Fruit fly (Drosophila melanogaster) whole organism, embryonic: ENCODE data around the gene betaGlu.

Experiments used
- Adf1 ChIP-seq: fragments of 200-800 bp; sonication (Bioruptor generic); IDR thresholded peaks from 2 replicates; pipeline ENCODE4 v1.3.6; 2022; ENCODE audit warnings: missing biosample characterization, missing genetic modification characterization
- Aef1 ChIP-seq: fragments of 200-800 bp; sonication (Bioruptor generic); IDR thresholded peaks from 3 replicates; pipeline ENCODE4 v1.3.6; 2022; ENCODE audit warnings: missing biosample characterization, missing genetic modification characterization
- B-H2 ChIP-seq: fragments of 200-800 bp; sonication (Bioruptor generic); optimal IDR thresholded peaks from 2 replicates; lab custom pipeline; 2018; ENCODE audit warnings: missing biosample characterization, mild to moderate bottlenecking, missing genetic modification characterization
- BEAF-32 ChIP-seq: fragments of 200-800 bp; sonication (Bioruptor generic); optimal IDR thresholded peaks from 3 replicates; lab custom pipeline; 2017; ENCODE audit warnings: missing biosample characterization, missing genetic modification characterization, mild to moderate bottlenecking, moderate library complexity, missing genetic modification reagents
- CG10431 ChIP-seq: fragments of 200-800 bp; sonication (Bioruptor generic); optimal IDR thresholded peaks from 3 replicates; lab custom pipeline; 2018; ENCODE audit warnings: missing biosample characterization, mild to moderate bottlenecking, missing genetic modification characterization
- CG10959 ChIP-seq: fragments of 200-800 bp; sonication (Bioruptor generic); IDR thresholded peaks from 2 replicates; pipeline ENCODE4 v1.3.6; 2022; ENCODE audit warnings: missing biosample characterization, missing genetic modification characterization
- CG12236 ChIP-seq: fragments of 200-800 bp; sonication (Bioruptor generic); optimal IDR thresholded peaks from 2 replicates; lab custom pipeline; 2016; ENCODE audit warnings: missing biosample characterization, missing genetic modification characterization
- CG1233 ChIP-seq: fragments of 200-800 bp; sonication (Bioruptor generic); optimal IDR thresholded peaks from 4 replicates; lab custom pipeline; 2018; ENCODE audit warnings: missing biosample characterization, mild to moderate bottlenecking, missing genetic modification characterization
- CG17612 ChIP-seq: fragments of 200-800 bp; sonication (Bioruptor generic); IDR thresholded peaks from 2 replicates; pipeline ENCODE4 v1.3.6; 2022; ENCODE audit warnings: missing biosample characterization, missing genetic modification characterization
- CG33557 ChIP-seq: fragments of 200-800 bp; sonication (Bioruptor generic); optimal IDR thresholded peaks from 2 replicates; lab custom pipeline; 2019; ENCODE audit warnings: missing biosample characterization, mild to moderate bottlenecking, missing genetic modification characterization, moderate library complexity
- CG4360 ChIP-seq: fragments of 200-800 bp; sonication (Bioruptor generic); IDR thresholded peaks from 2 replicates; pipeline ENCODE4 v1.3.6; 2022; ENCODE audit warnings: missing biosample characterization, missing genetic modification characterization
- CG43689 ChIP-seq: fragments of 200-800 bp; sonication (Bioruptor generic); IDR thresholded peaks from 2 replicates; pipeline ENCODE4 v1.3.6; 2022; ENCODE audit warnings: missing biosample characterization, missing genetic modification characterization
- CG4820 ChIP-seq: fragments of 200-800 bp; sonication (Bioruptor generic); optimal IDR thresholded peaks from 3 replicates; lab custom pipeline; 2016; ENCODE audit warnings: missing biosample characterization, missing genetic modification characterization
- CG5245 ChIP-seq: fragments of 200-800 bp; sonication (Bioruptor generic); optimal IDR thresholded peaks from 3 replicates; lab custom pipeline; 2016; ENCODE audit warnings: missing biosample characterization, missing genetic modification characterization
- CG6683 ChIP-seq: fragments of 200-800 bp; sonication (Bioruptor generic); optimal IDR thresholded peaks from 2 replicates; lab custom pipeline; 2017; ENCODE audit warnings: missing biosample characterization, mild to moderate bottlenecking, missing genetic modification characterization, missing genetic modification reagents
- CG7271 ChIP-seq: fragments of 200-800 bp; sonication (Bioruptor generic); optimal IDR thresholded peaks from 2 replicates; lab custom pipeline; 2018; ENCODE audit warnings: missing biosample characterization, mild to moderate bottlenecking, missing genetic modification characterization, moderate library complexity
- CG7839 ChIP-seq: fragments of 200-800 bp; sonication (Bioruptor generic); optimal IDR thresholded peaks from 3 replicates; lab custom pipeline; 2018; ENCODE audit warnings: missing biosample characterization, mild to moderate bottlenecking, missing genetic modification characterization, moderate library complexity
- CG7928 ChIP-seq: fragments of 200-800 bp; sonication (Bioruptor generic); optimal IDR thresholded peaks from 2 replicates; lab custom pipeline; 2017; ENCODE audit warnings: missing biosample characterization, mild to moderate bottlenecking, missing genetic modification characterization
- CG8089 ChIP-seq: fragments of 200-800 bp; sonication (Bioruptor generic); optimal IDR thresholded peaks from 3 replicates; lab custom pipeline; 2016; ENCODE audit warnings: missing biosample characterization, missing genetic modification characterization
- CG9215 ChIP-seq: fragments of 200-800 bp; sonication (Bioruptor generic); IDR thresholded peaks from 2 replicates; pipeline ENCODE4 v1.3.6; 2022; ENCODE audit warnings: missing biosample characterization, missing genetic modification characterization
- Dip2 ChIP-seq: fragments of 200-800 bp; sonication (Bioruptor generic); IDR thresholded peaks from 2 replicates; pipeline ENCODE4 v1.3.6; 2022; ENCODE audit warnings: missing biosample characterization, missing genetic modification characterization
- Elba2 ChIP-seq: fragments of 200-800 bp; sonication (Bioruptor generic); optimal IDR thresholded peaks from 3 replicates; lab custom pipeline; 2016; ENCODE audit warnings: missing biosample characterization, missing genetic modification characterization
- HmgZ ChIP-seq: fragments of 200-800 bp; sonication (Bioruptor generic); optimal IDR thresholded peaks from 2 replicates; lab custom pipeline; 2018; ENCODE audit warnings: missing biosample characterization, mild to moderate bottlenecking, missing genetic modification characterization
- Neu2 ChIP-seq: fragments of 200-800 bp; sonication (Bioruptor generic); optimal IDR thresholded peaks from 3 replicates; lab custom pipeline; 2016; ENCODE audit warnings: missing biosample characterization, missing genetic modification characterization, borderline replicate concordance
- Nf-YC ChIP-seq: fragments of 200-800 bp; optimal IDR thresholded peaks from 3 replicates; lab custom pipeline; 2019; ENCODE audit warnings: missing biosample characterization, mild to moderate bottlenecking, missing genetic modification characterization, moderate library complexity
- Oli ChIP-seq: fragments of 200-800 bp; sonication (Bioruptor generic); optimal IDR thresholded peaks from 2 replicates; lab custom pipeline; 2018; ENCODE audit warnings: missing biosample characterization, mild to moderate bottlenecking, missing genetic modification characterization, moderate library complexity
- Poxn ChIP-seq: fragments of 200-800 bp; sonication (Bioruptor generic); IDR thresholded peaks from 2 replicates; pipeline ENCODE4 v1.3.6; 2022; ENCODE audit warnings: missing biosample characterization, missing genetic modification characterization
- Six4 ChIP-seq: fragments of 200-800 bp; sonication (Bioruptor generic); optimal IDR thresholded peaks from 2 replicates; lab custom pipeline; 2016; ENCODE audit warnings: missing biosample characterization, missing genetic modification characterization
- Sox102F ChIP-seq: fragments of 200-800 bp; sonication (Bioruptor generic); optimal IDR thresholded peaks from 2 replicates; lab custom pipeline; 2018; ENCODE audit warnings: missing biosample characterization, mild to moderate bottlenecking, missing genetic modification characterization, moderate library complexity
- Stat92E ChIP-seq, 3 experiments: fragments of >200 bp in 2 of 3; fragments of 200-800 bp in 1 of 3; sonication (Bioruptor generic) in 1 of 3; optimal IDR thresholded peaks; 2 replicates each; lab custom pipeline; 2017 to 2019; ENCODE audit warnings: missing biosample characterization in 3 of 3, missing genetic modification characterization in 3 of 3, mild to moderate bottlenecking in 1 of 3, moderate library complexity in 1 of 3
- Vsx1 ChIP-seq: fragments of 200-800 bp; sonication (Bioruptor generic); optimal IDR thresholded peaks from 2 replicates; lab custom pipeline; 2017; ENCODE audit warnings: missing biosample characterization, mild to moderate bottlenecking, missing genetic modification characterization, missing genetic modification reagents
- Xrp1 ChIP-seq: fragments of 200-800 bp; sonication (Bioruptor generic); IDR thresholded peaks from 2 replicates; pipeline ENCODE4 v1.3.6; 2022; ENCODE audit warnings: missing biosample characterization, missing genetic modification characterization
- ac ChIP-seq: fragments of 200-800 bp; sonication (Bioruptor generic); optimal IDR thresholded peaks from 3 replicates; lab custom pipeline; 2017; ENCODE audit warnings: missing biosample characterization, mild to moderate bottlenecking, missing genetic modification characterization
- chif ChIP-seq, 2 experiments: fragments of 200-800 bp; sonication (Bioruptor generic); optimal IDR thresholded peaks; 3 replicates each; lab custom pipeline; 2016; ENCODE audit warnings: missing biosample characterization in 2 of 2, missing genetic modification characterization in 2 of 2
- da ChIP-seq: fragments of 200-800 bp; sonication (Bioruptor generic); optimal IDR thresholded peaks from 2 replicates; lab custom pipeline; 2016; ENCODE audit warnings: missing biosample characterization, missing genetic modification characterization
- dpn ChIP-seq, 2 experiments: fragments of 200-800 bp; sonication (Bioruptor generic); optimal IDR thresholded peaks; 3 replicates each; lab custom pipeline; 2016; ENCODE audit warnings: missing biosample characterization in 2 of 2, missing genetic modification characterization in 2 of 2
- emc ChIP-seq: fragments of 200-800 bp; sonication (Bioruptor generic); optimal IDR thresholded peaks from 2 replicates; lab custom pipeline; 2016; ENCODE audit warnings: missing biosample characterization, missing genetic modification characterization
- eve ChIP-seq, 2 experiments: fragments of >200 bp; optimal IDR thresholded peaks; 2 replicates each; lab custom pipeline; 2017; ENCODE audit warnings: missing biosample characterization in 2 of 2, missing genetic modification characterization in 2 of 2
- hth ChIP-seq: fragments of >200 bp; optimal IDR thresholded peaks from 2 replicates; lab custom pipeline; 2017; ENCODE audit warnings: inconsistent platforms
- jing ChIP-seq: fragments of 200-800 bp; sonication (Bioruptor generic); optimal IDR thresholded peaks from 2 replicates; lab custom pipeline; 2018; ENCODE audit warnings: missing biosample characterization, mild to moderate bottlenecking, missing genetic modification characterization
- maf-S ChIP-seq: fragments of 200-800 bp; sonication (Bioruptor generic); optimal IDR thresholded peaks from 2 replicates; lab custom pipeline; 2016; ENCODE audit warnings: missing biosample characterization, missing genetic modification characterization
- nmo ChIP-seq: fragments of 200-800 bp; sonication (Bioruptor generic); optimal IDR thresholded peaks from 2 replicates; lab custom pipeline; 2018; ENCODE audit warnings: missing biosample characterization, mild to moderate bottlenecking, missing genetic modification characterization, moderate library complexity
- nom ChIP-seq: fragments of 200-800 bp; sonication (Bioruptor generic); optimal IDR thresholded peaks from 2 replicates; lab custom pipeline; 2017; ENCODE audit warnings: missing biosample characterization, missing genetic modification characterization, mild to moderate bottlenecking, moderate library complexity, missing genetic modification reagents
- pnt ChIP-seq: fragments of 200-800 bp; sonication (Bioruptor generic); optimal IDR thresholded peaks from 3 replicates; lab custom pipeline; 2016; ENCODE audit warnings: missing biosample characterization, missing genetic modification characterization
- pzg ChIP-seq: fragments of 200-800 bp; sonication (Bioruptor generic); optimal IDR thresholded peaks from 3 replicates; lab custom pipeline; 2018; ENCODE audit warnings: missing biosample characterization, mild to moderate bottlenecking, missing genetic modification characterization, moderate library complexity
- sisA ChIP-seq: fragments of 200-800 bp; sonication (Bioruptor generic); IDR thresholded peaks from 2 replicates; pipeline ENCODE4 v1.3.6; 2022; ENCODE audit warnings: missing biosample characterization, missing genetic modification characterization
- slbo ChIP-seq: fragments of 200-800 bp; sonication (Bioruptor generic); IDR thresholded peaks from 2 replicates; pipeline ENCODE4 v1.3.6; 2022; ENCODE audit warnings: missing biosample characterization, missing genetic modification characterization
- sna ChIP-seq: fragments of 200-800 bp; sonication (Bioruptor generic); IDR thresholded peaks from 2 replicates; pipeline ENCODE4 v1.3.6; 2022; ENCODE audit warnings: missing biosample characterization, missing genetic modification characterization; ENCODE audit not compliant: partially characterized antibody
- usp ChIP-seq: fragments of >200 bp; optimal IDR thresholded peaks from 2 replicates; lab custom pipeline; 2017; ENCODE audit warnings: missing biosample characterization, missing genetic modification characterization

betaGlu gene

dm6 chr3R:31793664-31794417, 22.2 kb upstream of the betaGlu start, which contains the start of the genes Mccc1 and Acf:
Gene Mccc1 (minus strand): TSS chr3R:31793907.
Gene Acf (plus strand): TSS chr3R:31793981.
- TF ChIP-seq Oli (no peak), CG4360 (GFP tag; lab: Robert Waterston, UW) (no peak), CG9215 (GFP tag; lab: Robert Waterston, UW) (no peak), CG6683 (GFP tag; lab: Kevin White, UChicago) (no peak), jing (GFP tag; lab: Kevin White, UChicago) (no peak), BEAF-32 (GFP tag; lab: Kevin White, UChicago) (peak; percentile 76), Dip2 (no peak), Adf1 (GFP tag; lab: Robert Waterston, UW) (no peak; the same call in 1 of the 2 replicates), CG17612 (no peak), ac (GFP tag; lab: Kevin White, UChicago) (no peak), Xrp1 (GFP tag; lab: Robert Waterston, UW) (peak; percentile 54), slbo (peak; percentile 43), CG12236 (peak; percentile 25), Elba2 (no peak), maf-S (GFP tag; lab: Kevin White, UChicago) (no peak), CG7928 (GFP tag; lab: Kevin White, UChicago) (no peak), chif (GFP tag; optimal IDR thresholded peaks at IDR 0.05; lab: Kevin White, UChicago) (peak in 1 of 2 experiments; percentile 31), CG10431 (no peak), Neu2 (GFP tag; lab: Kevin White, UChicago) (no peak), usp (GFP tag; lab: Kevin White, UChicago) (no peak), dpn (GFP tag; optimal IDR thresholded peaks at IDR 0.05; lab: Kevin White, UChicago) (peak; percentile 42 to 51), Aef1 (GFP tag; lab: Robert Waterston, UW) (peak; percentile 18; the same call in 1 of the 3 replicates), HmgZ (tag; lab: Kevin White, UChicago) (peak; percentile 47), emc (no peak), Poxn (GFP tag; lab: Robert Waterston, UW) (no peak), B-H2 (GFP tag; lab: Kevin White, UChicago) (no peak), nmo (GFP tag; lab: Kevin White, UChicago) (peak; percentile 36), nom (GFP tag; lab: Kevin White, UChicago) (no peak), Sox102F (no peak), CG5245 (GFP tag; lab: Kevin White, UChicago) (no peak), CG33557 (GFP tag; lab: Kevin White, UChicago) (no peak), pzg (GFP tag; lab: Kevin White, UChicago) (peak; percentile 79), CG10959 (GFP tag; lab: Robert Waterston, UW) (no peak), CG7271 (tag; lab: Kevin White, UChicago) (peak; percentile 12), hth (lab: Kevin White, UChicago) (no peak), sna (GFP tag; lab: Robert Waterston, UW) (peak; percentile 51; the same call in 1 of the 2 replicates), pnt (no peak), Stat92E (GFP tag; optimal IDR thresholded peaks at IDR 0.05; lab: Kevin White, UChicago) (no peak), da (no peak), CG4820 (no peak), CG7839 (no peak), Vsx1 (GFP tag; lab: Kevin White, UChicago) (no peak), CG43689 (GFP tag; lab: Robert Waterston, UW) (no peak), Six4 (GFP tag; lab: Kevin White, UChicago) (no peak), CG1233 (GFP tag; lab: Kevin White, UChicago) (no peak), Nf-YC (tag; lab: Kevin White, UChicago) (no peak), eve (GFP tag; optimal IDR thresholded peaks at IDR 0.05; lab: Kevin White, UChicago) (no peak), sisA (GFP tag; lab: Robert Waterston, UW) (peak; percentile 20; the same call in 1 of the 2 replicates), CG8089 (GFP tag; lab: Kevin White, UChicago) (no peak)
